Fruit fly (Drosophila melanogaster): ENCODE results near the gene CG31522.

CG31522 gene

dm6 chr3R:4437113-4437512, 25.6 kb downstream of the CG31522 start, which contains the start of the genes Lipt2 and CG14650:
Gene Lipt2, minus strand, starts transcription at chr3R:4437329.
Gene CG14650, plus strand, starts transcription at chr3R:4437387.
- TF ChIP-seq psq (optimal IDR thresholded peaks at IDR 0.05) = no peak
- no peak for TF ChIP-seq usp (GFP tag; optimal IDR thresholded peaks at IDR 0.05)
- TF ChIP-seq EcR (GFP tag; optimal IDR thresholded peaks at IDR 0.05) = no peak
- no peak for TF ChIP-seq Dll (optimal IDR thresholded peaks at IDR 0.05)
- TF ChIP-seq CG8478 (optimal IDR thresholded peaks at IDR 0.05) = no peak
- TF ChIP-seq pan (optimal IDR thresholded peaks at IDR 0.05) = no peak

- no peak for TF ChIP-seq EcR (GFP tag; optimal IDR thresholded peaks at IDR 0.05)
- peak; percentile 15 for TF ChIP-seq Dll (optimal IDR thresholded peaks at IDR 0.05)
These were observed 29.1 kb downstream of the CG31522 start, which contains the start of the genes eIF3a and CG1074 for dm6 chr3R:4433441-4434077. Gene eIF3a, minus strand, starts transcription at chr3R:4433895. Gene CG1074, plus strand, starts transcription at chr3R:4433965.

- peak; percentile 10 for TF ChIP-seq pan (optimal IDR thresholded peaks at IDR 0.05)
- TF ChIP-seq usp (GFP tag; optimal IDR thresholded peaks at IDR 0.05) = no peak
- TF ChIP-seq CG8478 (optimal IDR thresholded peaks at IDR 0.05) = no peak
- no peak for TF ChIP-seq EcR (GFP tag; optimal IDR thresholded peaks at IDR 0.05)
- no peak for TF ChIP-seq psq (optimal IDR thresholded peaks at IDR 0.05)
- no peak for TF ChIP-seq Dll (optimal IDR thresholded peaks at IDR 0.05)
These were observed 33.9 kb downstream of the CG31522 start, which contains the start of gene srl for dm6 chr3R:4428585-4429464. Gene srl, minus strand, starts transcription at chr3R:4429335.

dm6 chr3R:4426730-4427129, 36.0 kb downstream of the CG31522 start, which contains the start of gene CG31525:
Gene CG31525, plus strand, starts transcription at chr3R:4427030.
- no peak for TF ChIP-seq pan (optimal IDR thresholded peaks at IDR 0.05)
- no peak for TF ChIP-seq EcR (GFP tag; optimal IDR thresholded peaks at IDR 0.05)
- TF ChIP-seq Dll (optimal IDR thresholded peaks at IDR 0.05) = no peak
- TF ChIP-seq CG8478 (optimal IDR thresholded peaks at IDR 0.05) = no peak

dm6 chr3R:4419482-4419881, 43.2 kb downstream of the CG31522 start, which contains the start of gene CG32944:
Gene CG32944, minus strand, starts transcription at chr3R:4419578.
- TF ChIP-seq psq (optimal IDR thresholded peaks at IDR 0.05) (no peak), EcR (GFP tag; optimal IDR thresholded peaks at IDR 0.05) (no peak), Dll (optimal IDR thresholded peaks at IDR 0.05) (no peak), pan (optimal IDR thresholded peaks at IDR 0.05) (no peak), CG8478 (optimal IDR thresholded peaks at IDR 0.05) (no peak), usp (GFP tag; optimal IDR thresholded peaks at IDR 0.05) (no peak)

- TF ChIP-seq EcR (GFP tag; optimal IDR thresholded peaks at IDR 0.05) = no peak
- TF ChIP-seq psq (optimal IDR thresholded peaks at IDR 0.05) = no peak
- TF ChIP-seq Dll (optimal IDR thresholded peaks at IDR 0.05) = no peak
- no peak for TF ChIP-seq pan (optimal IDR thresholded peaks at IDR 0.05)
These were observed 46.5 kb downstream of the CG31522 start, which contains the start of gene CG31528 for dm6 chr3R:4416138-4416537. Gene CG31528, plus strand, starts transcription at chr3R:4416438.

dm6 chr3R:4407325-4407724, 55.4 kb downstream of the CG31522 start:
- no peak for TF ChIP-seq pan (optimal IDR thresholded peaks at IDR 0.05)
- no peak for TF ChIP-seq CG8478 (optimal IDR thresholded peaks at IDR 0.05)
- no peak for TF ChIP-seq psq (optimal IDR thresholded peaks at IDR 0.05)
- TF ChIP-seq EcR (GFP tag; optimal IDR thresholded peaks at IDR 0.05) = no peak
- no peak for TF ChIP-seq usp (GFP tag; optimal IDR thresholded peaks at IDR 0.05)
- TF ChIP-seq Dll (optimal IDR thresholded peaks at IDR 0.05) = no peak

- peak in 1 of 2 experiments; percentile 41 for TF ChIP-seq EcR (GFP tag; optimal IDR thresholded peaks at IDR 0.05)
- TF ChIP-seq Dll (optimal IDR thresholded peaks at IDR 0.05) = no peak
- no peak for TF ChIP-seq pan (optimal IDR thresholded peaks at IDR 0.05)
These were observed 58.8 kb downstream of the CG31522 start for dm6 chr3R:4403706-4404392.

- TF ChIP-seq usp (GFP tag; optimal IDR thresholded peaks at IDR 0.05) = no peak
- TF ChIP-seq EcR (GFP tag; optimal IDR thresholded peaks at IDR 0.05) = no peak
- no peak for TF ChIP-seq psq (optimal IDR thresholded peaks at IDR 0.05)
- no peak for TF ChIP-seq Dll (optimal IDR thresholded peaks at IDR 0.05)
- no peak for TF ChIP-seq CG8478 (optimal IDR thresholded peaks at IDR 0.05)
- TF ChIP-seq pan (optimal IDR thresholded peaks at IDR 0.05) = no peak
These were observed 59.6 kb downstream of the CG31522 start, which contains the start of gene lost for dm6 chr3R:4402884-4403705. Gene lost, plus strand, starts transcription at chr3R:4403076.

dm6 chr3R:4401977-4402589, 60.6 kb downstream of the CG31522 start, which contains the start of gene CG9853:
Gene CG9853, minus strand, starts transcription at chr3R:4402027.
- TF ChIP-seq pan (optimal IDR thresholded peaks at IDR 0.05) (no peak), psq (optimal IDR thresholded peaks at IDR 0.05) (no peak), Dll (optimal IDR thresholded peaks at IDR 0.05) (no peak), CG8478 (optimal IDR thresholded peaks at IDR 0.05) (no peak), usp (GFP tag; optimal IDR thresholded peaks at IDR 0.05) (no peak), EcR (GFP tag; optimal IDR thresholded peaks at IDR 0.05) (no peak)

- TF ChIP-seq usp (GFP tag; optimal IDR thresholded peaks at IDR 0.05) (no peak), CG8478 (optimal IDR thresholded peaks at IDR 0.05) (no peak), psq (optimal IDR thresholded peaks at IDR 0.05) (no peak), EcR (GFP tag; optimal IDR thresholded peaks at IDR 0.05) (no peak), Dll (optimal IDR thresholded peaks at IDR 0.05) (no peak), pan (optimal IDR thresholded peaks at IDR 0.05) (no peak)
These were observed 62.2 kb downstream of the CG31522 start, which contains the start of gene CG14647 for dm6 chr3R:4400497-4400833. Gene CG14647, plus strand, starts transcription at chr3R:4400510.
